Fruit fly (Drosophila melanogaster) whole organism, pupa: ENCODE measurements around the gene CG6978.

Experiments used
- CG12605 ChIP-seq: fragments of 200-800 bp; sonication (Bioruptor generic); IDR thresholded peaks from 2 replicates; pipeline ENCODE4 v1.3.6; 2022; ENCODE audit warnings: missing biosample characterization, missing genetic modification characterization
- CG13204 ChIP-seq: fragments of 200-800 bp; sonication (Bioruptor generic); optimal IDR thresholded peaks from 2 replicates; lab custom pipeline; 2018; ENCODE audit warnings: missing biosample characterization, mild to moderate bottlenecking, missing genetic modification characterization, moderate library complexity
- CG14655 ChIP-seq: fragments of 200-800 bp; sonication (Bioruptor generic); optimal IDR thresholded peaks from 3 replicates; lab custom pipeline; 2017; ENCODE audit warnings: mild to moderate bottlenecking, missing biosample characterization, missing genetic modification reagents, missing genetic modification characterization
- CG15710 ChIP-seq: fragments of 200-800 bp; sonication (Bioruptor generic); optimal IDR thresholded peaks from 2 replicates; lab custom pipeline; 2018; ENCODE audit warnings: missing biosample characterization, mild to moderate bottlenecking, missing genetic modification characterization, moderate library complexity
- CG17806 ChIP-seq: fragments of 200-800 bp; sonication (Bioruptor generic); optimal IDR thresholded peaks from 2 replicates; lab custom pipeline; 2018; ENCODE audit warnings: missing biosample characterization, mild to moderate bottlenecking, missing genetic modification characterization, moderate library complexity
- CG32121 ChIP-seq: fragments of 200-800 bp; sonication (Bioruptor generic); IDR thresholded peaks from 2 replicates; pipeline ENCODE4 v1.3.6; 2022; ENCODE audit warnings: missing biosample characterization, missing genetic modification characterization
- CG34367 ChIP-seq: fragments of 200-800 bp; sonication (Bioruptor generic); optimal IDR thresholded peaks from 2 replicates; lab custom pipeline; 2018; ENCODE audit warnings: missing biosample characterization, mild to moderate bottlenecking, missing genetic modification characterization
- CG4496 ChIP-seq: fragments of 200-800 bp; sonication (Bioruptor generic); IDR thresholded peaks from 3 replicates; pipeline ENCODE4 v1.3.6; 2022; ENCODE audit warnings: missing biosample characterization, missing genetic modification characterization
- CG8159 ChIP-seq: fragments of 200-800 bp; sonication (Bioruptor generic); optimal IDR thresholded peaks from 3 replicates; lab custom pipeline; 2018; ENCODE audit warnings: missing biosample characterization, mild to moderate bottlenecking, missing genetic modification characterization, moderate library complexity
- CG8301 ChIP-seq: fragments of 200-800 bp; sonication (Bioruptor generic); optimal IDR thresholded peaks from 2 replicates; lab custom pipeline; 2018; ENCODE audit warnings: missing biosample characterization, mild to moderate bottlenecking, missing genetic modification characterization
- CG9948 ChIP-seq: fragments of 200-800 bp; sonication (Bioruptor generic); optimal IDR thresholded peaks from 2 replicates; lab custom pipeline; 2018; ENCODE audit warnings: missing biosample characterization, mild to moderate bottlenecking, missing genetic modification characterization, moderate library complexity
- D1 ChIP-seq: fragments of 200-800 bp; sonication (Bioruptor generic); optimal IDR thresholded peaks from 2 replicates; lab custom pipeline; 2018; ENCODE audit warnings: missing biosample characterization, mild to moderate bottlenecking, missing genetic modification characterization, moderate library complexity
- EcR ChIP-seq: fragments of 200-800 bp; sonication (Bioruptor generic); optimal IDR thresholded peaks from 3 replicates; lab custom pipeline; 2019; ENCODE audit warnings: missing biosample characterization, missing genetic modification characterization, mild to moderate bottlenecking, moderate library complexity, missing genetic modification reagents
- Pif1A ChIP-seq: fragments of 200-800 bp; sonication (Bioruptor generic); optimal IDR thresholded peaks from 3 replicates; lab custom pipeline; 2016; ENCODE audit warnings: missing biosample characterization, missing genetic modification characterization
- Pif1B ChIP-seq: fragments of 200-800 bp; sonication (Bioruptor generic); optimal IDR thresholded peaks from 3 replicates; lab custom pipeline; 2016; ENCODE audit warnings: missing biosample characterization, missing genetic modification characterization
- Snoo ChIP-seq: fragments of 200-800 bp; sonication (Bioruptor generic); optimal IDR thresholded peaks from 3 replicates; lab custom pipeline; 2017; ENCODE audit warnings: missing biosample characterization, mild to moderate bottlenecking, missing genetic modification characterization, inconsistent platforms
- fd96Ca ChIP-seq: fragments of 200-800 bp; sonication (Bioruptor generic); IDR thresholded peaks from 3 replicates; pipeline ENCODE4 v1.3.6; 2022; ENCODE audit warnings: missing biosample characterization, missing genetic modification characterization
- gl ChIP-seq: fragments of 200-800 bp; sonication (Bioruptor generic); optimal IDR thresholded peaks from 2 replicates; lab custom pipeline; 2018; ENCODE audit warnings: missing biosample characterization, mild to moderate bottlenecking, missing genetic modification characterization
- rn ChIP-seq: fragments of 200-800 bp; sonication (Bioruptor generic); IDR thresholded peaks from 2 replicates; pipeline ENCODE4 v1.3.6; 2022; ENCODE audit warnings: missing biosample characterization, missing genetic modification characterization

Gene CG6978

DNA sequence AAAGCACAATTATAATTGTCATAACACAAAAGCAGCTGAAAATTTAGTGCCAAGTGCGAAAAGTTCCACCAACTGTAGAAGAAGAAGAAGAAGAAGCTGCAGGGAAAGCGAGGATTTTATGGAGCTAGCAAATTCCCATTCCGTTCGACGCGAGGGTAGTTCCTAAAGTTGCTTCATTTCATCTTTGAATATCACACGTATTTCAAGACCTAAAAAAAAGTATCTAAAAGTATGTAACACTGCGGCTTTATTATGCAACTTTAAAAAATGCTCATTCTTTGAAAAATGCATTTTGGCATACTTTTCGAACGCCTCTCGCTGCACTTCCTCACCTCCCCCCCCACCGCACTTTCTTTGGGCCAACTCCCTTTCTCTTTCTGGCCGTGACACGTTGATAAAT is 24.0 kb downstream of the CG6978 start:
- TF ChIP-seq CG12605 (GFP tag; lab: Robert Waterston, UW) (no peak), Pif1A (GFP tag; lab: Kevin White, UChicago) (no peak), CG4496 (no peak), CG32121 (no peak), CG8301 (tag; lab: Kevin White, UChicago) (no peak), CG14655 (GFP tag; lab: Kevin White, UChicago) (no peak), CG9948 (no peak), D1 (no peak), rn (GFP tag; lab: Robert Waterston, UW) (no peak), EcR (GFP tag; lab: Kevin White, UChicago) (no peak), Pif1B (GFP tag; lab: Kevin White, UChicago) (no peak), Snoo (tag; lab: Kevin White, UChicago) (no peak), CG34367 (tag; lab: Kevin White, UChicago) (no peak), CG15710 (tag; lab: Kevin White, UChicago) (no peak), CG17806 (tag; lab: Kevin White, UChicago) (no peak), gl (tag; lab: Kevin White, UChicago) (no peak), fd96Ca (GFP tag; lab: Robert Waterston, UW) (no peak), CG8159 (tag; lab: Kevin White, UChicago) (no peak)

DNA sequence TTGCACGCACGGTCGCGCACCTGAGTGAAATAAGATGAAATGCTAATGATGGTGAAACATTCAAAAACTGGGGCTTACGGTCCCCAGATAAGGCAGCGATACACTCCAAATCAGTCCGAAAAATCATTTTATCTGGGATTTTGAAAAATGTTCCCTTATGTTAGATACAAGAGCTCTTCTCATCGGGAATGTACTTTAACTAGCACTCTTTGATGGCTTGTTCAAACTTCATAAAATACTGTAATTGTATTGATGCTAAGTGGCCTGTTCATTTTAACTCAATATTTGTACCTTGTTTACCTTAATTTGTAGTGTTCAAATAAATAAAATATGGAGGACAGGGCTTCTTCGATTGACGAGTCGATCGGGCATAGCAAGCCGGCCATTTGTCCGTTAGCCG is 41.8 kb downstream of the CG6978 start, which contains the start of gene CG12682:
Gene CG12682 (plus strand): TSS at position 301 of the 400 bp plus-strand sequence.
- TF ChIP-seq CG34367 (tag; lab: Kevin White, UChicago) (no peak), CG12605 (GFP tag; lab: Robert Waterston, UW) (no peak), CG32121 (no peak), CG9948 (no peak), CG13204 (GFP tag; lab: Kevin White, UChicago) (no peak), Snoo (tag; lab: Kevin White, UChicago) (no peak), CG15710 (tag; lab: Kevin White, UChicago) (no peak), CG14655 (GFP tag; lab: Kevin White, UChicago) (no peak), EcR (GFP tag; lab: Kevin White, UChicago) (no peak), Pif1A (GFP tag; lab: Kevin White, UChicago) (no peak)
